Worm (Caenorhabditis elegans): Measurements from ENCODE around the gene tsp-8.

- TF ChIP-seq lsy-2 (tag; optimal IDR thresholded peaks at IDR 0.05), result no peak
- TF ChIP-seq unc-39 (tag; optimal IDR thresholded peaks at IDR 0.05), result no peak
- no peak for TF ChIP-seq unc-62 (GFP tag; optimal IDR thresholded peaks at IDR 0.05)
- no peak for TF ChIP-seq nhr-237 (tag; optimal IDR thresholded peaks at IDR 0.05)
- TF ChIP-seq pha-4 (tag; optimal IDR thresholded peaks at IDR 0.05), result no peak
- TF ChIP-seq unc-120 (tag; optimal IDR thresholded peaks at IDR 0.05; ENCODE audit: poor library complexity, severe bottlenecking), result no peak
- TF ChIP-seq snpc-4 (tag; optimal IDR thresholded peaks at IDR 0.05), result no peak
- no peak for TF ChIP-seq mab-5 (tag; optimal IDR thresholded peaks at IDR 0.05)
- no peak for TF ChIP-seq elt-3 (tag; optimal IDR thresholded peaks at IDR 0.05)
Measured at ce11 chrX:14711168-14711629, 18.1 kb downstream of the tsp-8 start, which contains the start of gene atrn-1.

Measured in whole organism, mixed stage, embryonic.